Fruit fly (Drosophila melanogaster): ENCODE data around the gene S.

Gene S

DNA sequence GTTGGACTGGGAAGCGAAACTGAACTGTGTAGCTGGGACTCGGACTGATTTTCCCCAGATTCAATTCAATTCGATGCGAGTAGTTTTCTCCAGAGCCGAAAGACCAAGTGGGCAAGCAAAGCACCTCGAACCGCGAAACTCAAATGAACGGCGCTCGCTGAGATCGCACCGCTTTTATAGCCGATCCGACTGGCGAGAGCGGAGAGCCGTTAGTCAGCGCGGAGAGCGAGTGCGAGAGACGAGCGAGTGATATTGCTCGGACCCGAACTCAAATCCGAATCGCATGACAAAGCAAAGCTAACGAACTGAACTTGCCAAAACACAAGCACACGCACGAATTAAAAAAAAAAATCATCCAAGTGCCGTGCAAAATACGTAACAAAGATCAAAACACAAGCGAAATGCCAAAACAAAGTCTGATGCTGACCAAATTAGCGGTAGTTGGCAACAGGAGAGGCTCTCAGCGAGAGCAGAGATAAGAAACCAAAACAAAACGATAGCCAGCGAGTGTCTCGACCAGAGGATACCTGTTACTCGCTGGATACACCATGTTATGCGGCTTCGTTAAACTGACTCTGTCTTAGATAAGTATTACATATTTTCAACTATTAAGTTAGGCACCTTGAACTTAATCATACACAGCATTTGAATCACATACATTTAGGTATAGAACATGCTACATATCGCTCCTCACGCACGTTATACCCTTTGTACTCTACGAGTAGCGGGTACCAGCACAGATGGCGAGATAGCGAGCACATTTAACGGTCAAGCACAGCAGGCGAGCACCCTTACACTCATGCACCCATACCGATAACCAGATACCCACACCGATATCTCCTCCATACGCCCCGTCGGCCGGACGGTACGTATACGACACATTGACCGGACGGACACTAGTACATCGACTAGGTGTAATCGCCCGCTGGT is 41.5 kb upstream of the S start (continued):
- TF ChIP-seq bab2 (GFP tag; optimal IDR thresholded peaks at IDR 0.05) (peak; percentile 51), CG4707 (GFP tag; optimal IDR thresholded peaks at IDR 0.05) (no peak), btn (GFP tag; optimal IDR thresholded peaks at IDR 0.05) (no peak), cg (GFP tag; optimal IDR thresholded peaks at IDR 0.05) (peak; percentile 14), Sox100B (GFP tag; optimal IDR thresholded peaks at IDR 0.05) (peak; percentile 44), Hey (tag; optimal IDR thresholded peaks at IDR 0.05) (peak; percentile 29), Fer2 (tag; optimal IDR thresholded peaks at IDR 0.05) (no peak), klu (GFP tag; IDR thresholded peaks at IDR 0.05) (peak; percentile 44), CG6654 (GFP tag; optimal IDR thresholded peaks at IDR 0.05) (peak; percentile 28), MBD-R2 (GFP tag; IDR thresholded peaks at IDR 0.05) (peak; percentile 44; the same call in 1 of the 2 replicates), H15 (GFP tag; IDR thresholded peaks at IDR 0.05) (peak; percentile 47; the same call in 2 of the 3 replicates), Nf-YB (GFP tag; optimal IDR thresholded peaks at IDR 0.05) (peak; percentile 33), sr (GFP tag; IDR thresholded peaks at IDR 0.05) (peak; percentile 48; the same call in 1 of the 3 replicates), peb (GFP tag; IDR thresholded peaks at IDR 0.05) (peak; percentile 72), CG11093 (GFP tag; IDR thresholded peaks at IDR 0.05) (peak; percentile 54; the same call in 2 of the 3 replicates), CG7839 (tag; optimal IDR thresholded peaks at IDR 0.05) (peak; percentile 78), ftz-f1 (GFP tag; optimal IDR thresholded peaks at IDR 0.05) (peak; percentile 20), CG2712 (tag; optimal IDR thresholded peaks at IDR 0.05) (peak; percentile 65), Fer1 (GFP tag; optimal IDR thresholded peaks at IDR 0.05) (peak; percentile 78), Hr3 (GFP tag; optimal IDR thresholded peaks at IDR 0.05) (peak; percentile 59), HLH54F (GFP tag; optimal IDR thresholded peaks at IDR 0.05) (peak; percentile 69), NK7.1 (GFP tag; optimal IDR thresholded peaks at IDR 0.05) (no peak), CG13123 (GFP tag; optimal IDR thresholded peaks at IDR 0.05) (peak; percentile 25), salm (tag; optimal IDR thresholded peaks at IDR 0.05) (peak; percentile 48), CG34224 (GFP tag; IDR thresholded peaks at IDR 0.05; ENCODE audit: partially characterized antibody) (peak; percentile 50; the same call in 2 of the 3 replicates), CG3726 (GFP tag; IDR thresholded peaks at IDR 0.05) (0 out of 3 replicates have a peak, but pooled peaks have one; percentile 55), esg (GFP tag; conservative IDR thresholded peaks at IDR 0.05) (peak; percentile 59), Xbp1 (GFP tag; optimal IDR thresholded peaks at IDR 0.05) (peak; percentile 71), CG34376 (GFP tag; optimal IDR thresholded peaks at IDR 0.05) (peak; percentile 55), CG15269 (tag; optimal IDR thresholded peaks at IDR 0.05) (peak; percentile 76), Taf1 (GFP tag; IDR thresholded peaks at IDR 0.05) (peak; percentile 55), CG12744 (GFP tag; optimal IDR thresholded peaks at IDR 0.05) (peak; percentile 28), Dbx (GFP tag; IDR thresholded peaks at IDR 0.05) (peak; percentile 75; the same call in 2 of the 3 replicates), Dad (GFP tag; optimal IDR thresholded peaks at IDR 0.05) (peak; percentile 18), HLHmδ (GFP tag; optimal IDR thresholded peaks at IDR 0.05) (peak; percentile 33), chif (GFP tag; optimal IDR thresholded peaks at IDR 0.05) (peak in 1 of 2 experiments; percentile 65), pnt (GFP tag; optimal IDR thresholded peaks at IDR 0.05) (peak; percentile 19), CG8281 (tag; optimal IDR thresholded peaks at IDR 0.05) (no peak), CG34422 (GFP tag; IDR thresholded peaks at IDR 0.05) (peak; percentile 66; the same call in 2 of the 3 replicates), CG10431 (GFP tag; optimal IDR thresholded peaks at IDR 0.05) (no peak), tx (GFP tag; optimal IDR thresholded peaks at IDR 0.05) (peak; percentile 59), CG13624 (GFP tag; optimal IDR thresholded peaks at IDR 0.05) (peak; percentile 74), vnd (GFP tag; IDR thresholded peaks at IDR 0.05; ENCODE audit: partially characterized antibody) (no peak), CG17802 (tag; optimal IDR thresholded peaks at IDR 0.05) (no peak), phol (tag; optimal IDR thresholded peaks at IDR 0.05) (peak; percentile 66), bcd (GFP tag; optimal IDR thresholded peaks at IDR 0.05) (peak; percentile 61), CG11085 (GFP tag; IDR thresholded peaks at IDR 0.05) (peak; percentile 67), Med (GFP tag) (peak; percentile 91)
